Worm (Caenorhabditis elegans) whole organism, young adult: ENCODE measurements around the gene tat-3.

Source experiments
- B0035.1 ChIP-seq: sonication (generic microtip); optimal IDR thresholded peaks from 2 replicates; lab custom pipeline; 2016; ENCODE audit warnings: missing genetic modification characterization, mild to moderate bottlenecking, missing compliant biosample characterization, missing genotype, missing genetic modification reagents
- D2030.7 ChIP-seq: fragments of 200-800 bp; sonication (Bioruptor generic); IDR thresholded peaks from 2 replicates; pipeline ENCODE4 v1.3.6; 2022; ENCODE audit warnings: missing genetic modification reagents, missing genetic modification characterization, missing compliant biosample characterization
- F49E8.2 ChIP-seq: sonication (generic microtip); optimal IDR thresholded peaks from 3 replicates; lab custom pipeline; 2017; ENCODE audit warnings: missing genetic modification characterization, mild to moderate bottlenecking, missing compliant biosample characterization, antibody characterized with exemption, moderate library complexity; ENCODE audit not compliant: insufficient read depth
- F55B11.4 ChIP-seq: sonication (generic microtip); optimal IDR thresholded peaks from 2 replicates; lab custom pipeline; 2016; ENCODE audit warnings: missing compliant biosample characterization, missing genetic modification characterization, borderline replicate concordance; ENCODE audit not compliant: insufficient read depth
- F57A8.1 ChIP-seq: fragments of 200-800 bp; sonication (Bioruptor generic); optimal IDR thresholded peaks from 2 replicates; lab custom pipeline; 2018; ENCODE audit warnings: mild to moderate bottlenecking, missing genetic modification characterization, moderate library complexity, missing compliant biosample characterization
- K11D2.4 ChIP-seq: fragments of 200-800 bp; sonication (Bioruptor generic); IDR thresholded peaks from 2 replicates; pipeline ENCODE4 v1.3.6; 2022; ENCODE audit warnings: missing genetic modification reagents, missing genetic modification characterization, missing compliant biosample characterization
- T26A5.8 ChIP-seq: sonication (generic microtip); optimal IDR thresholded peaks from 2 replicates; lab custom pipeline; 2016; ENCODE audit warnings: missing genetic modification characterization, missing compliant biosample characterization
- Y53F4B.3 ChIP-seq: fragments of 200-800 bp; sonication (Bioruptor generic); IDR thresholded peaks from 2 replicates; pipeline ENCODE4 v1.3.6; 2022; ENCODE audit warnings: missing genetic modification reagents, missing genetic modification characterization, missing compliant biosample characterization
- Y56A3A.18 ChIP-seq: fragments of 200-800 bp; sonication (Bioruptor generic); IDR thresholded peaks from 2 replicates; pipeline ENCODE4 v1.3.6; 2022; ENCODE audit warnings: missing genetic modification reagents, missing genetic modification characterization, missing compliant biosample characterization
- Y67H2A.10 ChIP-seq: fragments of 200-800 bp; sonication (Bioruptor generic); conservative IDR thresholded peaks from 2 replicates; pipeline ENCODE4 v1.3.6; 2022; ENCODE audit warnings: missing genetic modification reagents, missing genetic modification characterization, missing compliant biosample characterization
- Y79H2A.3 ChIP-seq: fragments of 200-800 bp; sonication (Bioruptor generic); conservative IDR thresholded peaks from 2 replicates; pipeline ENCODE4 v1.3.6; 2022; ENCODE audit warnings: missing genetic modification reagents, missing genetic modification characterization, missing compliant biosample characterization
- aptf-3 ChIP-seq: fragments of 200-800 bp; sonication (Bioruptor generic); IDR thresholded peaks from 2 replicates; pipeline ENCODE4 v1.3.6; 2022; ENCODE audit warnings: missing genetic modification characterization, missing compliant biosample characterization
- athp-1 ChIP-seq: sonication (generic microtip); optimal IDR thresholded peaks from 2 replicates; lab custom pipeline; 2017; ENCODE audit warnings: mild to moderate bottlenecking, missing genetic modification characterization, missing compliant biosample characterization
- attf-5 ChIP-seq: fragments of 200-800 bp; sonication (Bioruptor generic); optimal IDR thresholded peaks from 2 replicates; lab custom pipeline; 2018; ENCODE audit warnings: mild to moderate bottlenecking, missing genetic modification characterization, missing compliant biosample characterization
- attf-6 ChIP-seq: fragments of 200-800 bp; sonication (Bioruptor generic); IDR thresholded peaks from 2 replicates; pipeline ENCODE4 v1.3.6; 2022; ENCODE audit warnings: missing genetic modification reagents, missing genetic modification characterization, missing compliant biosample characterization
- bed-2 ChIP-seq: fragments of 200-800 bp; sonication (Bioruptor generic); IDR thresholded peaks from 2 replicates; pipeline ENCODE4 v1.3.6; 2022; ENCODE audit warnings: missing genetic modification reagents, missing genetic modification characterization, missing compliant biosample characterization
- cebp-1 ChIP-seq, 2 experiments: fragments of 200-800 bp in 1 of 2; sonication (Bioruptor generic) in 1 of 2; sonication (generic microtip) in 1 of 2; IDR thresholded peaks in 1 of 2; optimal IDR thresholded peaks in 1 of 2; 2 replicates each; pipeline versions ENCODE4 v1.3.6 to Lab custom; 2017 to 2022; ENCODE audit warnings: missing compliant biosample characterization in 2 of 2, missing genetic modification characterization in 2 of 2, mild to moderate bottlenecking in 1 of 2, missing genetic modification reagents in 1 of 2, moderate library complexity in 1 of 2
- ceh-27 ChIP-seq: fragments of 200-800 bp; sonication (Bioruptor generic); optimal IDR thresholded peaks from 2 replicates; lab custom pipeline; 2018; ENCODE audit warnings: mild to moderate bottlenecking, missing genetic modification characterization, moderate library complexity, missing compliant biosample characterization
- ceh-58 ChIP-seq: fragments of 200-800 bp; sonication (Bioruptor generic); IDR thresholded peaks from 2 replicates; pipeline ENCODE4 v1.3.6; 2022; ENCODE audit warnings: missing genetic modification characterization, missing compliant biosample characterization
- ceh-91 ChIP-seq: fragments of 200-800 bp; sonication (Bioruptor generic); IDR thresholded peaks from 2 replicates; pipeline ENCODE4 v1.3.6; 2022; ENCODE audit warnings: missing genetic modification reagents, missing genetic modification characterization, missing compliant biosample characterization
- die-1 ChIP-seq: sonication (generic microtip); optimal IDR thresholded peaks from 2 replicates; lab custom pipeline; 2016; ENCODE audit warnings: missing genotype, mild to moderate bottlenecking, missing genetic modification characterization, missing compliant biosample characterization
- dpl-1 ChIP-seq: fragments of 150-350 bp; optimal IDR thresholded peaks from 2 replicates; lab custom pipeline; 2014; ENCODE audit warnings: missing biosample characterization, missing genetic modification reagents, missing genetic modification characterization
- egrh-3 ChIP-seq: fragments of 200-800 bp; sonication (Bioruptor generic); IDR thresholded peaks from 2 replicates; pipeline ENCODE4 v1.3.6; 2022; ENCODE audit warnings: missing genetic modification reagents, missing genetic modification characterization, missing compliant biosample characterization
- ekl-4 ChIP-seq: fragments of 200-800 bp; sonication (Bioruptor generic); IDR thresholded peaks from 2 replicates; pipeline ENCODE4 v1.3.6; 2022; ENCODE audit warnings: missing genetic modification reagents, missing genetic modification characterization, missing compliant biosample characterization
- let-526 ChIP-seq: fragments of 200-800 bp; sonication (Bioruptor generic); IDR thresholded peaks from 2 replicates; pipeline ENCODE4 v1.3.6; 2022; ENCODE audit warnings: missing genetic modification reagents, missing genetic modification characterization, missing compliant biosample characterization
- lin-26 ChIP-seq: fragments of 200-800 bp; sonication (Bioruptor generic); IDR thresholded peaks from 2 replicates; pipeline ENCODE4 v1.3.6; 2022; ENCODE audit warnings: missing genetic modification reagents, missing genetic modification characterization, missing compliant biosample characterization
- lsy-27 ChIP-seq: sonication (generic microtip); optimal IDR thresholded peaks from 2 replicates; lab custom pipeline; 2017; ENCODE audit warnings: missing genetic modification characterization, mild to moderate bottlenecking, missing compliant biosample characterization, antibody characterized with exemption, missing genotype, borderline replicate concordance; ENCODE audit not compliant: insufficient read depth
- madf-3 ChIP-seq: fragments of 200-800 bp; sonication (Bioruptor generic); IDR thresholded peaks from 2 replicates; pipeline ENCODE4 v1.3.6; 2022; ENCODE audit warnings: missing genetic modification reagents, missing genetic modification characterization, missing compliant biosample characterization
- madf-6 ChIP-seq: fragments of 200-800 bp; sonication (Bioruptor generic); IDR thresholded peaks from 2 replicates; pipeline ENCODE4 v1.3.6; 2022; ENCODE audit warnings: missing genetic modification reagents, missing genetic modification characterization, missing compliant biosample characterization
- mcd-1 ChIP-seq: fragments of 200-800 bp; sonication (Bioruptor generic); IDR thresholded peaks from 2 replicates; pipeline ENCODE4 v1.3.6; 2022; ENCODE audit warnings: missing genetic modification reagents, missing genetic modification characterization, missing compliant biosample characterization
- nfyb-1 ChIP-seq: fragments of 200-800 bp; sonication (Bioruptor generic); IDR thresholded peaks from 2 replicates; pipeline ENCODE4 v1.3.6; 2022; ENCODE audit warnings: missing genetic modification reagents, missing genetic modification characterization, missing compliant biosample characterization
- nhr-27 ChIP-seq: fragments of 200-800 bp; sonication (Bioruptor generic); optimal IDR thresholded peaks from 2 replicates; lab custom pipeline; 2018; ENCODE audit warnings: mild to moderate bottlenecking, missing genetic modification characterization, moderate library complexity, missing compliant biosample characterization
- nhr-90 ChIP-seq: sonication (generic microtip); optimal IDR thresholded peaks from 2 replicates; lab custom pipeline; 2016; ENCODE audit warnings: missing genotype, mild to moderate bottlenecking, missing genetic modification characterization, missing compliant biosample characterization
- rec-8 ChIP-seq, 2 experiments: sonication (generic microtip); optimal IDR thresholded peaks; 2 replicates each; lab custom pipeline; 2016; ENCODE audit warnings: mild to moderate bottlenecking in 2 of 2, missing genetic modification characterization in 2 of 2, missing genetic modification reagents in 2 of 2, missing genotype in 2 of 2, missing biosample characterization in 1 of 2, missing compliant biosample characterization in 1 of 2, moderate library complexity in 1 of 2
- repo-1 ChIP-seq: sonication (generic microtip); optimal IDR thresholded peaks from 2 replicates; lab custom pipeline; 2017; ENCODE audit warnings: mild to moderate bottlenecking, missing genetic modification characterization, missing compliant biosample characterization
- sea-2 ChIP-seq: fragments of 200-800 bp; sonication (Bioruptor generic); IDR thresholded peaks from 2 replicates; pipeline ENCODE4 v1.3.6; 2022; ENCODE audit warnings: missing genetic modification characterization, missing compliant biosample characterization
- snpc-4 ChIP-seq, 5 experiments: fragments of 150-350 bp in 1 of 5; sonication (generic microtip) in 4 of 5; optimal IDR thresholded peaks; 2 replicates each; lab custom pipeline; 2014 to 2018; ENCODE audit warnings: missing genetic modification characterization in 5 of 5, missing biosample characterization in 3 of 5, antibody characterized with exemption in 2 of 5, mild to moderate bottlenecking in 2 of 5, missing compliant biosample characterization in 2 of 5, missing genotype in 2 of 5, moderate library complexity in 2 of 5, missing genetic modification reagents in 1 of 5
- sptf-2 ChIP-seq: fragments of 200-800 bp; sonication (Bioruptor generic); optimal IDR thresholded peaks from 2 replicates; lab custom pipeline; 2018; ENCODE audit warnings: mild to moderate bottlenecking, missing genetic modification characterization, missing compliant biosample characterization
- xnd-1 ChIP-seq: sonication (generic microtip); optimal IDR thresholded peaks from 2 replicates; lab custom pipeline; 2016; ENCODE audit warnings: missing genotype, missing genetic modification reagents, missing genetic modification characterization, missing compliant biosample characterization
- zim-3 ChIP-seq: sonication (generic microtip); optimal IDR thresholded peaks from 2 replicates; lab custom pipeline; 2017; ENCODE audit warnings: mild to moderate bottlenecking, missing genetic modification characterization, moderate library complexity, missing compliant biosample characterization
- ztf-26 ChIP-seq: sonication (generic microtip); optimal IDR thresholded peaks from 2 replicates; lab custom pipeline; 2017; ENCODE audit warnings: missing genetic modification characterization, missing compliant biosample characterization
- ztf-28 ChIP-seq: fragments of 200-800 bp; sonication (Bioruptor generic); IDR thresholded peaks from 2 replicates; pipeline ENCODE4 v1.3.6; 2022; ENCODE audit warnings: missing genetic modification reagents, missing genetic modification characterization, missing compliant biosample characterization
- ztf-3 ChIP-seq: fragments of 200-800 bp; sonication (Bioruptor generic); optimal IDR thresholded peaks from 2 replicates; lab custom pipeline; 2018; ENCODE audit warnings: mild to moderate bottlenecking, missing genetic modification characterization, missing compliant biosample characterization
- ztf-6 ChIP-seq: fragments of 200-800 bp; sonication (Bioruptor generic); IDR thresholded peaks from 2 replicates; pipeline ENCODE4 v1.3.6; 2022; ENCODE audit warnings: missing genetic modification reagents, missing genetic modification characterization, missing compliant biosample characterization

Gene tat-3

DNA sequence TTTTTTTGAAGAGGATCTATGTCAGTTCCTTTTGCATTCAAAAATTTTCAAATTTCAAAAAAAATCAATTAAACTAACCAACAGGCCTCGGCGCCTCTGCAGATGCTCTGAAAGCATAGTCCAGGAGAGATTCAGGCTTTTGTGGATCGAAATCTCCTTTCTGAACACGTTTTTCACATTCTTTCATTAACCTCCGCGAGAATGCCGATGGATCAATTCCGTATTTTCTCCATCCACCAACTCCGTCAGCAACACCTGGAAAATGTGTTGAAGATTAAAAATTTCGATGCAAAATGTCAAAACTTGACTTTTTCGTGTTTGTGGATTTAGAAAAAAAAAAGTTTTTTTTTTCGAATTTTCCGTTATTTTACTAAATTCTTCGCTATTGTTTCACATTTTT, 16.0 kb downstream of the tat-3 start:
- TF ChIP-seq T26A5.8 (tag; lab: Kevin White, UChicago): no peak
- no peak for TF ChIP-seq cebp-1 (GFP tag; IDR thresholded peaks at IDR 0.05; lab: Robert Waterston, UW)
- TF ChIP-seq cebp-1 (tag; optimal IDR thresholded peaks at IDR 0.05; lab: Kevin White, UChicago): peak; percentile 23
- TF ChIP-seq madf-6 (GFP tag; lab: Robert Waterston, UW): 0 out of 2 replicates have a peak, but pooled peaks have one; percentile 28
- 0 out of 2 replicates have a peak, but pooled peaks have one; percentile 24 for TF ChIP-seq K11D2.4 (GFP tag; lab: Robert Waterston, UW)
- TF ChIP-seq madf-3 (GFP tag; lab: Robert Waterston, UW): 0 out of 2 replicates have a peak, but pooled peaks have one; percentile 31
- no peak for TF ChIP-seq Y67H2A.10
- 0 out of 2 replicates have a peak, but pooled peaks have one; percentile 36 for TF ChIP-seq sea-2 (GFP tag; lab: Robert Waterston, UW)
- 0 out of 2 replicates have a peak, but pooled peaks have one; percentile 51 for TF ChIP-seq ekl-4 (GFP tag; lab: Robert Waterston, UW)
- TF ChIP-seq Y79H2A.3 (GFP tag; lab: Robert Waterston, UW): no peak
- no peak for TF ChIP-seq xnd-1 (tag; lab: Kevin White, UChicago)
- 0 out of 2 replicates have a peak, but pooled peaks have one; percentile 15 for TF ChIP-seq let-526 (GFP tag; lab: Robert Waterston, UW)
- TF ChIP-seq nfyb-1 (GFP tag; lab: Robert Waterston, UW): 0 out of 2 replicates have a peak, but pooled peaks have one; percentile 21
- peak; percentile 6 for TF ChIP-seq repo-1 (tag; lab: Kevin White, UChicago)
- peak; percentile 12 for TF ChIP-seq zim-3

DNA sequence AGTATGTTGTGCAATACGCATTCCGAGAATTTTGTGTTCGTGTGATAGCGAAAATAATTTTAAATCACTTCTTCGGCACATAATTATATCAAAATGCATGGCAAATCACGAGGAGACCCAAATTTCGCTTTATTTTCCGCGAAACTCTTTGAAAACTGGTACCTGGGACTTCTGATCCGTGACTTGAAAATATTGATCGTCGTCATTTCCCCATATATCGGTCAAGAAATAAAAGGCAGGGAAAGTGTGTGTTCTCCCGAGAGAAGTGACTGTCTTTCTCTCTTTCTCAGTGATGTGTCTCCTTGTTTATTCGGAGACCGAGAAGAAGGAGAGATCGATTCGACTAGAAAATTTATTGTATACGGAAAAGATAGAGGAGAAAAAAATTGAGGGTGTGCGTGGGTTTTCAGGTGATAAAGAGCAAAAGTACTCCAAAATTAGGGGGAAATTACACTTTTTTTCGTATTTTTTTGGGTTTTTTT, 19.3 kb downstream of the tat-3 start, which contains the start of gene W09D10.5:
Gene W09D10.5, minus strand, starts transcription at position 345 of the 482 bp plus-strand sequence.
- no peak for TF ChIP-seq sptf-2 (GFP tag; lab: Kevin White, UChicago)
- TF ChIP-seq Y67H2A.10: 0 out of 2 replicates have a peak, but pooled peaks have one; percentile 27
- no peak for TF ChIP-seq F49E8.2 (tag; lab: Kevin White, UChicago)
- no peak for TF ChIP-seq ztf-3 (GFP tag; lab: Kevin White, UChicago)
- no peak for TF ChIP-seq rec-8 (tag; optimal IDR thresholded peaks at IDR 0.05; lab: Kevin White, UChicago)
- no peak for TF ChIP-seq ceh-91 (GFP tag; lab: Robert Waterston, UW)
- TF ChIP-seq aptf-3 (GFP tag; lab: Robert Waterston, UW): no peak; the same call in 1 of the 2 replicates
- TF ChIP-seq B0035.1 (tag; lab: Kevin White, UChicago): peak; percentile 57
- TF ChIP-seq F55B11.4 (tag; lab: Kevin White, UChicago): no peak
- no peak for TF ChIP-seq Y53F4B.3
- TF ChIP-seq die-1 (tag; lab: Kevin White, UChicago): peak; percentile 26
- TF ChIP-seq ceh-58 (GFP tag; lab: Robert Waterston, UW): no peak
- TF ChIP-seq egrh-3 (GFP tag; lab: Robert Waterston, UW): no peak
- no peak for TF ChIP-seq attf-5 (GFP tag; lab: Kevin White, UChicago)
- TF ChIP-seq athp-1: peak; percentile 53
- no peak for TF ChIP-seq lin-26 (GFP tag; lab: Robert Waterston, UW)
- no peak for TF ChIP-seq ztf-28 (GFP tag; lab: Robert Waterston, UW)
- TF ChIP-seq nhr-90 (tag; lab: Kevin White, UChicago): peak; percentile 45
- TF ChIP-seq ztf-6 (GFP tag; lab: Robert Waterston, UW): no peak
- no peak for TF ChIP-seq bed-2
- TF ChIP-seq ceh-27 (GFP tag; lab: Kevin White, UChicago): no peak
- TF ChIP-seq sea-2 (GFP tag; lab: Robert Waterston, UW): no peak
- no peak for TF ChIP-seq attf-6 (GFP tag; lab: Robert Waterston, UW)
- no peak for TF ChIP-seq snpc-4 (GFP tag; optimal IDR thresholded peaks at IDR 0.05; lab: Kevin White, UChicago)
- TF ChIP-seq snpc-4 (tag; optimal IDR thresholded peaks at IDR 0.05; lab: Kevin White, UChicago): no peak
- peak; percentile 43; the same call in 1 of the 2 replicates for TF ChIP-seq cebp-1 (GFP tag; IDR thresholded peaks at IDR 0.05; lab: Robert Waterston, UW)
- peak; percentile 77 for TF ChIP-seq cebp-1 (tag; optimal IDR thresholded peaks at IDR 0.05; lab: Kevin White, UChicago)
- no peak for TF ChIP-seq F57A8.1 (GFP tag; lab: Kevin White, UChicago)
- TF ChIP-seq nhr-27 (tag; lab: Kevin White, UChicago): no peak
- TF ChIP-seq Y56A3A.18 (GFP tag; lab: Robert Waterston, UW): peak; percentile 63; the same call in 1 of the 2 replicates
- TF ChIP-seq D2030.7 (GFP tag; lab: Robert Waterston, UW): no peak
- no peak; the same call in 1 of the 2 replicates for TF ChIP-seq mcd-1 (GFP tag; lab: Robert Waterston, UW)
- TF ChIP-seq lsy-27 (tag; lab: Kevin White, UChicago): no peak
- no peak for TF ChIP-seq dpl-1 (GFP tag; lab: Kevin White, UChicago)
- TF ChIP-seq ztf-26 (tag; lab: Kevin White, UChicago): no peak
